Fruit fly (Drosophila melanogaster) whole organism, wandering third instar larva: Measurements from ENCODE around the gene CG46309.

Source experiments
- N ChIP-seq: fragments of >200 bp; optimal IDR thresholded peaks from 2 replicates; lab custom pipeline; 2018; ENCODE audit warnings: missing biosample characterization, missing external identifiers, missing genetic modification characterization
- brk ChIP-seq: fragments of 200-800 bp; sonication (Bioruptor generic); optimal IDR thresholded peaks from 2 replicates; lab custom pipeline; 2016; ENCODE audit warnings: missing biosample characterization, mild to moderate bottlenecking, missing genetic modification characterization
- dl ChIP-seq, 2 experiments: fragments of 175-275, 200-275 bp in 1 of 2; fragments of 200-275 bp in 1 of 2; sonication (Bioruptor generic); optimal IDR thresholded peaks; lab custom pipeline; 2018; ENCODE audit warnings: mild to moderate bottlenecking in 2 of 2, missing biosample characterization in 2 of 2, missing genetic modification characterization in 2 of 2, moderate library complexity in 2 of 2; ENCODE audit not compliant: partially characterized antibody in 2 of 2, insufficient read depth in 1 of 2
- pan ChIP-seq: fragments of >200 bp; optimal IDR thresholded peaks from 2 replicates; lab custom pipeline; 2017

- no peak for TF ChIP-seq pan (lab: Kevin White, UChicago)
- TF ChIP-seq dl (GFP tag; optimal IDR thresholded peaks at IDR 0.05; lab: Kevin White, UChicago; ENCODE audit: insufficient read depth in 1 of 2, partially characterized antibody in 2 of 2), result peak in 1 of 2 experiments; percentile 18
- TF ChIP-seq N (GFP tag; lab: Kevin White, UChicago), result no peak
- TF ChIP-seq brk, result no peak
These were observed 35.5 kb upstream of the CG46309 start for dm6 chr2L:16287006-16287601.
